Fruit fly (Drosophila melanogaster) whole organism, wandering third instar larva: ENCODE data around the gene CG4576.

Experiments
- Dfd ChIP-seq: fragments of >200 bp; optimal IDR thresholded peaks from 2 replicates; lab custom pipeline; 2017; ENCODE audit warnings: missing biosample characterization, missing genetic modification characterization
- Hnf4 ChIP-seq: fragments of 200-800 bp; sonication (Bioruptor generic); optimal IDR thresholded peaks from 2 replicates; lab custom pipeline; 2016; ENCODE audit warnings: missing biosample characterization, mild to moderate bottlenecking, missing genetic modification characterization
- h ChIP-seq: fragments of 200-800 bp; sonication (Bioruptor generic); optimal IDR thresholded peaks from 3 replicates; lab custom pipeline; 2016; ENCODE audit warnings: missing biosample characterization, mild to moderate bottlenecking, missing genetic modification characterization

- TF ChIP-seq Dfd (GFP tag; lab: Kevin White, UChicago) (no peak), Hnf4 (GFP tag; lab: Kevin White, UChicago) (no peak), h (no peak)
These were observed 20.7 kb downstream of the CG4576 start, which contains the start of gene CG4546 for dm6 chr3R:15846234-15846633.
